Worm (Caenorhabditis elegans): Measurements from ENCODE around the gene ZK809.1.

- TF ChIP-seq sma-9 (GFP tag; optimal IDR thresholded peaks at IDR 0.05) (no peak), sma-9 (tag; optimal IDR thresholded peaks at IDR 0.05) (no peak), nhr-11 (tag; optimal IDR thresholded peaks at IDR 0.05) (no peak), alr-1 (tag; optimal IDR thresholded peaks at IDR 0.05) (no peak), snpc-4 (tag; optimal IDR thresholded peaks at IDR 0.05) (no peak), ztf-1 (GFP tag; conservative IDR thresholded peaks at IDR 0.05) (no peak), dmd-4 (tag; optimal IDR thresholded peaks at IDR 0.05) (no peak), elt-3 (tag; optimal IDR thresholded peaks at IDR 0.05) (no peak), skn-1 (tag; optimal IDR thresholded peaks at IDR 0.05) (no peak), peb-1 (tag; optimal IDR thresholded peaks at IDR 0.05) (no peak), nhr-129 (tag; optimal IDR thresholded peaks at IDR 0.05) (no peak), nhr-237 (tag; optimal IDR thresholded peaks at IDR 0.05) (no peak), ceh-82 (tag; optimal IDR thresholded peaks at IDR 0.05) (no peak), unc-39 (tag; optimal IDR thresholded peaks at IDR 0.05) (no peak), ama-1 (optimal IDR thresholded peaks at IDR 0.05) (no peak)
These were observed 3.9 kb upstream of the ZK809.1 start, which contains the start of gene rbm-17 for ce11 chrIV:11638016-11638415.

All from whole organism, L2 larva.